Fruit fly (Drosophila melanogaster) whole organism, embryonic: Measurements from ENCODE around the gene CG33966.

Source experiments
- Ada2b ChIP-seq: fragments of 200-800 bp; sonication (Bioruptor generic); IDR thresholded peaks from 2 replicates; pipeline ENCODE4 v1.3.6; 2022; ENCODE audit warnings: missing biosample characterization, missing genetic modification characterization
- Blimp-1 ChIP-seq: fragments of 200-800 bp; sonication (Bioruptor generic); optimal IDR thresholded peaks from 3 replicates; lab custom pipeline; 2018; ENCODE audit warnings: missing biosample characterization, missing genetic modification characterization, mild to moderate bottlenecking, moderate library complexity, missing genetic modification reagents
- BtbVII ChIP-seq: fragments of 200-800 bp; sonication (Bioruptor generic); optimal IDR thresholded peaks from 3 replicates; lab custom pipeline; 2017; ENCODE audit warnings: missing biosample characterization, mild to moderate bottlenecking, missing genetic modification characterization
- CG10267 ChIP-seq: fragments of 200-800 bp; sonication (Bioruptor generic); optimal IDR thresholded peaks from 2 replicates; lab custom pipeline; 2018; ENCODE audit warnings: missing biosample characterization, mild to moderate bottlenecking, missing genetic modification characterization, moderate library complexity
- CG11093 ChIP-seq: fragments of 200-800 bp; sonication (Bioruptor generic); IDR thresholded peaks from 3 replicates; pipeline ENCODE4 v1.3.6; 2022; ENCODE audit warnings: missing biosample characterization, missing genetic modification characterization
- CG11456 ChIP-seq: fragments of 200-800 bp; sonication (Bioruptor generic); IDR thresholded peaks from 3 replicates; pipeline ENCODE4 v1.3.6; 2022; ENCODE audit warnings: missing biosample characterization, missing genetic modification characterization
- CG11695 ChIP-seq: fragments of 200-800 bp; sonication (Bioruptor generic); IDR thresholded peaks from 3 replicates; pipeline ENCODE4 v1.3.6; 2022; ENCODE audit warnings: missing biosample characterization, missing genetic modification characterization
- CG12155 ChIP-seq: fragments of 200-800 bp; sonication (Bioruptor generic); optimal IDR thresholded peaks from 3 replicates; lab custom pipeline; 2016; ENCODE audit warnings: missing biosample characterization, missing genetic modification characterization
- CG13624 ChIP-seq: fragments of 200-800 bp; sonication (Bioruptor generic); optimal IDR thresholded peaks from 2 replicates; lab custom pipeline; 2016; ENCODE audit warnings: missing biosample characterization, missing genetic modification characterization
- CG18262 ChIP-seq: fragments of 200-800 bp; optimal IDR thresholded peaks from 3 replicates; lab custom pipeline; 2019; ENCODE audit warnings: missing biosample characterization, mild to moderate bottlenecking, missing genetic modification characterization, moderate library complexity
- CG2202 ChIP-seq: fragments of 200-800 bp; sonication (Bioruptor generic); optimal IDR thresholded peaks from 2 replicates; lab custom pipeline; 2018; ENCODE audit warnings: missing biosample characterization, mild to moderate bottlenecking, missing genetic modification characterization
- CG30403 ChIP-seq: fragments of 200-800 bp; sonication (Bioruptor generic); optimal IDR thresholded peaks from 3 replicates; lab custom pipeline; 2016; ENCODE audit warnings: missing biosample characterization, missing genetic modification characterization
- CG31224 ChIP-seq: fragments of 200-800 bp; sonication (Bioruptor generic); IDR thresholded peaks from 2 replicates; pipeline ENCODE4 v1.3.6; 2022; ENCODE audit warnings: missing biosample characterization, missing genetic modification characterization
- CG34376 ChIP-seq: fragments of 200-800 bp; sonication (Bioruptor generic); optimal IDR thresholded peaks from 2 replicates; lab custom pipeline; 2018; ENCODE audit warnings: missing biosample characterization, mild to moderate bottlenecking, missing genetic modification characterization
- CG4328 ChIP-seq: fragments of 200-800 bp; sonication (Bioruptor generic); optimal IDR thresholded peaks from 3 replicates; lab custom pipeline; 2017; ENCODE audit warnings: missing biosample characterization, missing genetic modification reagents, missing genetic modification characterization
- CG6654 ChIP-seq: fragments of 200-800 bp; sonication (Bioruptor generic); optimal IDR thresholded peaks from 2 replicates; lab custom pipeline; 2017; ENCODE audit warnings: missing biosample characterization, mild to moderate bottlenecking, missing genetic modification characterization
- CG7745 ChIP-seq: fragments of 200-800 bp; sonication (Bioruptor generic); optimal IDR thresholded peaks from 2 replicates; lab custom pipeline; 2018; ENCODE audit warnings: missing biosample characterization, mild to moderate bottlenecking, missing genetic modification characterization, moderate library complexity
- CG8359 ChIP-seq: fragments of 200-800 bp; sonication (Bioruptor generic); optimal IDR thresholded peaks from 2 replicates; lab custom pipeline; 2017; ENCODE audit warnings: missing biosample characterization, mild to moderate bottlenecking, missing genetic modification characterization, borderline replicate concordance
- CG9609 ChIP-seq: fragments of 200-800 bp; sonication (Bioruptor generic); optimal IDR thresholded peaks from 3 replicates; lab custom pipeline; 2016; ENCODE audit warnings: missing biosample characterization, missing genetic modification characterization
- D19A ChIP-seq: fragments of 200-800 bp; optimal IDR thresholded peaks from 3 replicates; lab custom pipeline; 2019; ENCODE audit warnings: missing biosample characterization, mild to moderate bottlenecking, missing genetic modification characterization, moderate library complexity
- Dip2 ChIP-seq: fragments of 200-800 bp; sonication (Bioruptor generic); IDR thresholded peaks from 2 replicates; pipeline ENCODE4 v1.3.6; 2022; ENCODE audit warnings: missing biosample characterization, missing genetic modification characterization
- Dip3 ChIP-seq: fragments of 200-800 bp; sonication (Bioruptor generic); optimal IDR thresholded peaks from 3 replicates; lab custom pipeline; 2016; ENCODE audit warnings: missing biosample characterization, missing genetic modification characterization
- Elba2 ChIP-seq: fragments of 200-800 bp; sonication (Bioruptor generic); optimal IDR thresholded peaks from 3 replicates; lab custom pipeline; 2016; ENCODE audit warnings: missing biosample characterization, missing genetic modification characterization
- Fer1 ChIP-seq: fragments of 200-800 bp; sonication (Bioruptor generic); optimal IDR thresholded peaks from 2 replicates; lab custom pipeline; 2017; ENCODE audit warnings: missing biosample characterization, mild to moderate bottlenecking, missing genetic modification characterization
- Myb ChIP-seq: fragments of 200-800 bp; sonication (Bioruptor generic); optimal IDR thresholded peaks from 2 replicates; lab custom pipeline; 2016; ENCODE audit warnings: missing biosample characterization, missing genetic modification characterization
- NfI ChIP-seq: fragments of 200-800 bp; sonication (Bioruptor generic); optimal IDR thresholded peaks from 3 replicates; lab custom pipeline; 2018; ENCODE audit warnings: missing biosample characterization, mild to moderate bottlenecking, missing genetic modification characterization, moderate library complexity
- Rx ChIP-seq: fragments of 200-800 bp; sonication (Bioruptor generic); IDR thresholded peaks from 2 replicates; pipeline ENCODE4 v1.3.6; 2022; ENCODE audit warnings: missing biosample characterization, missing genetic modification characterization
- Sry-δ ChIP-seq: fragments of 200-800 bp; sonication (Bioruptor generic); optimal IDR thresholded peaks from 2 replicates; lab custom pipeline; 2016; ENCODE audit warnings: missing biosample characterization, missing genetic modification characterization
- ara ChIP-seq: fragments of 200-800 bp; sonication (Bioruptor generic); IDR thresholded peaks from 2 replicates; pipeline ENCODE4 v1.3.6; 2022; ENCODE audit warnings: missing biosample characterization, missing genetic modification characterization
- ato ChIP-seq: fragments of 200-800 bp; sonication (Bioruptor generic); IDR thresholded peaks from 2 replicates; pipeline ENCODE4 v1.3.6; 2022; ENCODE audit warnings: missing biosample characterization, missing genetic modification characterization; ENCODE audit not compliant: partially characterized antibody
- bigmax ChIP-seq: fragments of 200-800 bp; sonication (Bioruptor generic); optimal IDR thresholded peaks from 2 replicates; lab custom pipeline; 2018; ENCODE audit warnings: missing biosample characterization, mild to moderate bottlenecking, missing genetic modification characterization
- bsh ChIP-seq, 2 experiments: fragments of 200-800 bp; sonication (Bioruptor generic); optimal IDR thresholded peaks; 2 replicates each; lab custom pipeline; 2017 to 2018; ENCODE audit warnings: mild to moderate bottlenecking in 2 of 2, missing biosample characterization in 2 of 2, missing genetic modification characterization in 2 of 2, moderate library complexity in 1 of 2
- dimm ChIP-seq: fragments of 200-800 bp; sonication (Bioruptor generic); IDR thresholded peaks from 2 replicates; pipeline ENCODE4 v1.3.6; 2022; ENCODE audit warnings: missing biosample characterization, missing genetic modification characterization
- exex ChIP-seq: fragments of 200-800 bp; sonication (Bioruptor generic); optimal IDR thresholded peaks from 4 replicates; lab custom pipeline; 2018; ENCODE audit warnings: missing biosample characterization, mild to moderate bottlenecking, missing genetic modification characterization, moderate library complexity
- fd3F ChIP-seq: fragments of 200-800 bp; sonication (Bioruptor generic); optimal IDR thresholded peaks from 2 replicates; lab custom pipeline; 2018; ENCODE audit warnings: missing biosample characterization, mild to moderate bottlenecking, missing genetic modification characterization, moderate library complexity
- ftz-f1 ChIP-seq: fragments of 200-800 bp; sonication (Bioruptor generic); optimal IDR thresholded peaks from 2 replicates; lab custom pipeline; 2016; ENCODE audit warnings: missing biosample characterization, missing genetic modification characterization
- gcm ChIP-seq: fragments of 200-800 bp; sonication (Bioruptor generic); optimal IDR thresholded peaks from 2 replicates; lab custom pipeline; 2019; ENCODE audit warnings: missing biosample characterization, mild to moderate bottlenecking, missing genetic modification characterization, moderate library complexity
- grn ChIP-seq: fragments of 200-800 bp; sonication (Bioruptor generic); optimal IDR thresholded peaks from 3 replicates; lab custom pipeline; 2017; ENCODE audit warnings: missing biosample characterization, missing genetic modification characterization
- lbe ChIP-seq: fragments of 200-800 bp; sonication (Bioruptor generic); optimal IDR thresholded peaks from 2 replicates; lab custom pipeline; 2016; ENCODE audit warnings: missing biosample characterization, mild to moderate bottlenecking, missing genetic modification characterization
- pan ChIP-seq, 4 experiments: fragments of >200 bp in 3 of 4; fragments of 200-800 bp in 1 of 4; sonication (Bioruptor generic) in 1 of 4; optimal IDR thresholded peaks in 3 of 4; IDR thresholded peaks in 1 of 4; 2 replicates each; pipeline versions ENCODE4 v1.3.6 to Lab custom; 2017 to 2022; ENCODE audit warnings: missing biosample characterization in 2 of 4, missing genetic modification characterization in 2 of 4, mixed read lengths in 1 of 4
- pum ChIP-seq: fragments of 200-800 bp; sonication (Bioruptor generic); optimal IDR thresholded peaks from 2 replicates; lab custom pipeline; 2016; ENCODE audit warnings: missing biosample characterization, missing genetic modification characterization
- salm ChIP-seq: fragments of 200-800 bp; sonication (Bioruptor generic); optimal IDR thresholded peaks from 2 replicates; lab custom pipeline; 2018; ENCODE audit warnings: missing biosample characterization, mild to moderate bottlenecking, missing genetic modification characterization
- sc ChIP-seq, 3 experiments: fragments of >200 bp in 2 of 3; fragments of 200-800 bp in 1 of 3; sonication (Bioruptor generic) in 1 of 3; optimal IDR thresholded peaks; 2 replicates in 2 of 3; 3 replicates in 1 of 3; lab custom pipeline; 2017; ENCODE audit warnings: mild to moderate bottlenecking in 1 of 3, missing biosample characterization in 1 of 3, missing genetic modification characterization in 1 of 3, missing genetic modification reagents in 1 of 3
- schlank ChIP-seq: fragments of 200-800 bp; sonication (Bioruptor generic); optimal IDR thresholded peaks from 2 replicates; lab custom pipeline; 2018; ENCODE audit warnings: missing biosample characterization, mild to moderate bottlenecking, missing genetic modification characterization
- tio ChIP-seq: fragments of 200-800 bp; sonication (Bioruptor generic); optimal IDR thresholded peaks from 2 replicates; lab custom pipeline; 2017; ENCODE audit warnings: missing biosample characterization, missing genetic modification characterization, inconsistent platforms
- unpg ChIP-seq: fragments of 200-800 bp; sonication (Bioruptor generic); optimal IDR thresholded peaks from 3 replicates; lab custom pipeline; 2018; ENCODE audit warnings: missing biosample characterization, mild to moderate bottlenecking, missing genetic modification characterization, moderate library complexity
- vvl ChIP-seq: fragments of 200-800 bp; sonication (Bioruptor generic); IDR thresholded peaks from 2 replicates; pipeline ENCODE4 v1.3.6; 2022; ENCODE audit warnings: missing biosample characterization, missing genetic modification characterization

The CG33966 gene

DNA sequence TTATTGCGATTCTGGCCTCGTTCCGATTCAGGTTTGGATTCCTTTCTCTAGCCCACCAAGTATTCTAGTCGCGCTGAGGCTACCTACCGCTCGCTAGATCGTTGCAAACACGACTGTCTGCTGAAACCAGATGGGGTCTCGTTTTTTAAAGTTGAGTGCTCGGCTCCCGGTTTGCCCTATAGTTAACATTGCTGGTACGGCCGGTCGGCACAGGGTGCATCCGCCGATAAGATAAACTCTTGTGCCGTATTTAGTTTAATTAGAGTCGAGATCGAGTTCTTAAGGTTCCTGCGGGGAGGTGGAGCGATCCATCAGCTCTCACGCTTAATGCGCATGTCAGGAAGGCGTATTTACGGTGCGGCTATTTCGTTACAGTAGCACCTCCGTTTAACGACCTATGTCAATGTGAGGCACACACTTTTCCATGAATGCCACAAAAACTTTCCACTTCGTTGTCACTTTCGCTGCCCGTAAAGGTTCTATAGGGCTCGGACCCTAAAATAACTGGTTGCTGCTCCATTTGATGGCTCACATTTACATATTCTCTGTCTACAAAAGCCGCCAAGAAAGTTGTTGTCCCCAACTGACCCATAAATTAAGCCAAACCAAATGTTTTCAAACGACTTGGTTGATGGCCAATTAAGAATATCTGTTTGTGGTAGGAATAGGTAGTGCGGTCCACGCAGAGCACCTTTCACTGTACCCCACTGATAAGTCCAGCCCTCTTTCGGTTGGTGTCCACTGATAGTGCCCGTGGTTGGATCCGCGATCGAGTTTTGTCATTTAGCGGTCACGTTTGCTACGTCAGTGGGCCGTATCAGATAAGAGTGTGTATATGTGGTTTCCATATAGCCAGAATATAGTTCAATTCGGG is 29.0 kb upstream of the CG33966 start, which contains the start of gene CG9119 (continued):
- TF ChIP-seq lbe, result no peak
- peak; percentile 70 for TF ChIP-seq Myb (GFP tag; lab: Kevin White, UChicago)
- TF ChIP-seq schlank (tag; lab: Kevin White, UChicago), result peak; percentile 60
- peak; percentile 80 for TF ChIP-seq Dip3 (GFP tag; lab: Kevin White, UChicago)
- peak; percentile 56 for TF ChIP-seq D19A (tag; lab: Kevin White, UChicago)
- no peak for TF ChIP-seq Rx
- TF ChIP-seq Blimp-1, result peak; percentile 100
- peak; percentile 41 for TF ChIP-seq gcm (GFP tag; lab: Kevin White, UChicago)
- TF ChIP-seq CG34376, result peak; percentile 67
- TF ChIP-seq Fer1 (GFP tag; lab: Kevin White, UChicago), result peak; percentile 76
- no peak for TF ChIP-seq sc (optimal IDR thresholded peaks at IDR 0.05; lab: Kevin White, UChicago)
- TF ChIP-seq sc (GFP tag; optimal IDR thresholded peaks at IDR 0.05; lab: Kevin White, UChicago), result peak; percentile 32
- TF ChIP-seq fd3F (GFP tag; lab: Kevin White, UChicago), result peak; percentile 47
- TF ChIP-seq CG6654, result peak; percentile 32
- peak; percentile 71 for TF ChIP-seq tio (GFP tag; lab: Kevin White, UChicago)
- peak; percentile 61 for TF ChIP-seq CG9609 (GFP tag; lab: Kevin White, UChicago)
- peak; percentile 11; the same call in 1 of the 2 replicates for TF ChIP-seq Dip2
- peak in 1 of 2 experiments; percentile 57 for TF ChIP-seq bsh (GFP tag; optimal IDR thresholded peaks at IDR 0.05; lab: Kevin White, UChicago)
- TF ChIP-seq NfI, result peak; percentile 57
- TF ChIP-seq BtbVII (GFP tag; lab: Kevin White, UChicago), result peak; percentile 39
- TF ChIP-seq ara (GFP tag; lab: Robert Waterston, UW), result 0 out of 2 replicates have a peak, but pooled peaks have one; percentile 6
- TF ChIP-seq exex (tag; lab: Kevin White, UChicago), result peak; percentile 76
- peak; percentile 58 for TF ChIP-seq grn (GFP tag; lab: Kevin White, UChicago)
- TF ChIP-seq ato (GFP tag; lab: Robert Waterston, UW), result no peak
- peak; percentile 65; the same call in 1 of the 3 replicates for TF ChIP-seq CG11456 (GFP tag; lab: Robert Waterston, UW)
- TF ChIP-seq ftz-f1 (GFP tag; lab: Kevin White, UChicago), result no peak
- TF ChIP-seq vvl (GFP tag; lab: Robert Waterston, UW), result peak; percentile 77
- no peak for TF ChIP-seq pan (optimal IDR thresholded peaks at IDR 0.05; lab: Kevin White, UChicago)
- TF ChIP-seq pan (GFP tag; optimal IDR thresholded peaks at IDR 0.05 in 1 of 2, IDR thresholded peaks at IDR 0.05 in 1 of 2), result peak in 1 of 2 experiments; percentile 45
- TF ChIP-seq CG7745 (tag; lab: Kevin White, UChicago), result peak; percentile 11
- no peak for TF ChIP-seq bigmax (GFP tag; lab: Kevin White, UChicago)
- no peak for TF ChIP-seq Ada2b (GFP tag; lab: Robert Waterston, UW)
- TF ChIP-seq CG11093, result peak; percentile 51; the same call in 1 of the 3 replicates
- TF ChIP-seq CG30403 (GFP tag; lab: Kevin White, UChicago), result peak; percentile 64
- peak; percentile 53 for TF ChIP-seq unpg
- peak; percentile 25 for TF ChIP-seq CG10267 (tag; lab: Kevin White, UChicago)
- peak; percentile 71 for TF ChIP-seq CG13624 (GFP tag; lab: Kevin White, UChicago)
- peak; percentile 55; the same call in 2 of the 3 replicates for TF ChIP-seq CG11695
- TF ChIP-seq salm, result no peak
- TF ChIP-seq Elba2 (GFP tag; lab: Kevin White, UChicago), result no peak
- TF ChIP-seq dimm, result no peak
- TF ChIP-seq pum (GFP tag; lab: Kevin White, UChicago), result peak; percentile 51
- 0 out of 2 replicates have a peak, but pooled peaks have one; percentile 13 for TF ChIP-seq CG31224 (GFP tag; lab: Robert Waterston, UW)
- peak; percentile 24 for TF ChIP-seq Sry-δ
- peak; percentile 52 for TF ChIP-seq CG4328 (GFP tag; lab: Kevin White, UChicago)
- TF ChIP-seq CG8359 (GFP tag; lab: Kevin White, UChicago), result peak; percentile 17
- peak; percentile 74 for TF ChIP-seq CG18262 (tag; lab: Kevin White, UChicago)
- peak; percentile 17 for TF ChIP-seq CG2202 (tag; lab: Kevin White, UChicago)
- peak; percentile 56 for TF ChIP-seq CG12155 (GFP tag; lab: Kevin White, UChicago)
